Worm (Caenorhabditis elegans) whole organism, late embryonic: ENCODE results near the gene F13E6.1.

ENCODE experiments used
- F13H6.1 ChIP-seq: sonication (generic microtip); optimal IDR thresholded peaks from 2 replicates; lab custom pipeline; 2016; ENCODE audit warnings: missing genetic modification characterization, missing compliant biosample characterization
- K09A11.1 ChIP-seq: sonication (generic microtip); optimal IDR thresholded peaks from 2 replicates; lab custom pipeline; 2017; ENCODE audit warnings: antibody characterized with exemption, mild to moderate bottlenecking, missing genetic modification characterization, missing compliant biosample characterization; ENCODE audit not compliant: insufficient read depth
- T23F11.4 ChIP-seq: fragments of 200-800 bp; sonication (Bioruptor generic); optimal IDR thresholded peaks from 2 replicates; lab custom pipeline; 2018; ENCODE audit warnings: mild to moderate bottlenecking, missing genetic modification characterization, missing compliant biosample characterization
- ama-1 ChIP-seq: fragments of 150-350 bp; optimal IDR thresholded peaks from 2 replicates; lab custom pipeline; 2014
- ceh-19 ChIP-seq: fragments of 200-800 bp; sonication (Bioruptor generic); optimal IDR thresholded peaks from 2 replicates; lab custom pipeline; 2018; ENCODE audit warnings: mild to moderate bottlenecking, missing genetic modification characterization, missing compliant biosample characterization
- ceh-34 ChIP-seq: sonication (generic microtip); optimal IDR thresholded peaks from 2 replicates; lab custom pipeline; 2016; ENCODE audit warnings: mild to moderate bottlenecking, missing genetic modification characterization, missing compliant biosample characterization
- ceh-45 ChIP-seq: fragments of 200-800 bp; sonication (Bioruptor generic); IDR thresholded peaks from 2 replicates; pipeline ENCODE4 v1.3.6; 2022; ENCODE audit warnings: missing genetic modification reagents, missing genetic modification characterization, missing compliant biosample characterization
- ceh-9 ChIP-seq: sonication (generic microtip); optimal IDR thresholded peaks from 2 replicates; lab custom pipeline; 2016; ENCODE audit warnings: mild to moderate bottlenecking, missing genetic modification characterization, inconsistent platforms, missing compliant biosample characterization
- che-1 ChIP-seq: sonication (generic microtip); optimal IDR thresholded peaks from 2 replicates; lab custom pipeline; 2016; ENCODE audit warnings: mild to moderate bottlenecking, missing genetic modification characterization, missing compliant biosample characterization
- dmd-4 ChIP-seq: sonication (generic microtip); optimal IDR thresholded peaks from 2 replicates; lab custom pipeline; 2016; ENCODE audit warnings: borderline replicate concordance, missing genetic modification characterization, missing compliant biosample characterization
- elt-2 ChIP-seq: sonication (generic microtip); optimal IDR thresholded peaks from 2 replicates; lab custom pipeline; 2016; ENCODE audit warnings: missing genetic modification reagents, missing genetic modification characterization, missing compliant biosample characterization
- elt-4 ChIP-seq: sonication (generic microtip); optimal IDR thresholded peaks from 2 replicates; lab custom pipeline; 2016; ENCODE audit warnings: missing genetic modification characterization, missing compliant biosample characterization
- ets-4 ChIP-seq: sonication (generic microtip); optimal IDR thresholded peaks from 2 replicates; lab custom pipeline; 2016; ENCODE audit warnings: missing genetic modification characterization, missing compliant biosample characterization
- fkh-10 ChIP-seq: fragments of 150-350 bp; optimal IDR thresholded peaks from 2 replicates; lab custom pipeline; 2014; ENCODE audit warnings: missing biosample characterization, missing genetic modification reagents, missing genetic modification characterization
- fkh-6 ChIP-seq: sonication (generic microtip); optimal IDR thresholded peaks from 2 replicates; lab custom pipeline; 2016; ENCODE audit warnings: missing genetic modification characterization, missing compliant biosample characterization
- gmeb-2 ChIP-seq: sonication (generic microtip); optimal IDR thresholded peaks from 2 replicates; lab custom pipeline; 2016; ENCODE audit warnings: missing genetic modification characterization, inconsistent platforms, missing compliant biosample characterization
- hlh-13 ChIP-seq: fragments of 200-800 bp; sonication (Bioruptor generic); optimal IDR thresholded peaks from 2 replicates; lab custom pipeline; 2018; ENCODE audit warnings: mild to moderate bottlenecking, missing genetic modification characterization, missing compliant biosample characterization
- hlh-15 ChIP-seq: sonication (generic microtip); optimal IDR thresholded peaks from 2 replicates; lab custom pipeline; 2016; ENCODE audit warnings: missing genetic modification characterization, missing compliant biosample characterization
- hlh-8 ChIP-seq: sonication (generic microtip); optimal IDR thresholded peaks from 2 replicates; lab custom pipeline; 2016; ENCODE audit warnings: missing genotype, missing genetic modification characterization, missing compliant biosample characterization
- madf-2 ChIP-seq: sonication (generic microtip); optimal IDR thresholded peaks from 2 replicates; lab custom pipeline; 2017; ENCODE audit warnings: missing genetic modification characterization, missing compliant biosample characterization
- nhr-11 ChIP-seq: fragments of 150-350 bp; optimal IDR thresholded peaks from 2 replicates; lab custom pipeline; 2014; ENCODE audit warnings: missing biosample characterization, missing genetic modification characterization
- npax-4 ChIP-seq: sonication (generic microtip); optimal IDR thresholded peaks from 2 replicates; lab custom pipeline; 2016; ENCODE audit warnings: missing genetic modification characterization, missing compliant biosample characterization
- pag-3 ChIP-seq: sonication (generic microtip); optimal IDR thresholded peaks from 2 replicates; lab custom pipeline; 2016; ENCODE audit warnings: missing compliant biosample characterization, missing genetic modification characterization, borderline replicate concordance
- pat-9 ChIP-seq: fragments of 200-800 bp; sonication (Bioruptor generic); optimal IDR thresholded peaks from 2 replicates; lab custom pipeline; 2018; ENCODE audit warnings: mild to moderate bottlenecking, missing genetic modification characterization, moderate library complexity, missing compliant biosample characterization
- pha-2 ChIP-seq: sonication (generic microtip); optimal IDR thresholded peaks from 2 replicates; lab custom pipeline; 2017; ENCODE audit warnings: mild to moderate bottlenecking, missing genetic modification characterization, missing compliant biosample characterization
- pros-1 ChIP-seq: fragments of 150-350 bp; optimal IDR thresholded peaks from 2 replicates; lab custom pipeline; 2014; ENCODE audit warnings: missing biosample characterization, missing genetic modification reagents, missing genetic modification characterization
- rnt-1 ChIP-seq: sonication (generic microtip); optimal IDR thresholded peaks from 2 replicates; lab custom pipeline; 2016; ENCODE audit warnings: missing genetic modification characterization, missing compliant biosample characterization
- sdc-2 ChIP-seq: sonication (generic microtip); optimal IDR thresholded peaks from 2 replicates; lab custom pipeline; 2016; ENCODE audit warnings: missing genotype, missing genetic modification characterization, missing compliant biosample characterization
- sox-2 ChIP-seq: fragments of 200-800 bp; sonication (Bioruptor generic); IDR thresholded peaks from 2 replicates; pipeline ENCODE4 v1.3.6; 2022; ENCODE audit warnings: missing genetic modification reagents, missing genetic modification characterization, missing compliant biosample characterization
- sox-4 ChIP-seq: sonication (generic microtip); optimal IDR thresholded peaks from 2 replicates; lab custom pipeline; 2017; ENCODE audit warnings: mild to moderate bottlenecking, missing genetic modification characterization, inconsistent platforms, missing compliant biosample characterization
- syd-9 ChIP-seq: sonication (generic microtip); optimal IDR thresholded peaks from 2 replicates; lab custom pipeline; 2016; ENCODE audit warnings: mild to moderate bottlenecking, missing genetic modification characterization, moderate library complexity, missing compliant biosample characterization
- tbx-2 ChIP-seq: sonication (generic microtip); optimal IDR thresholded peaks from 2 replicates; lab custom pipeline; 2016; ENCODE audit warnings: missing genetic modification characterization, missing compliant biosample characterization
- tbx-7 ChIP-seq: sonication (generic microtip); optimal IDR thresholded peaks from 2 replicates; lab custom pipeline; 2016; ENCODE audit warnings: missing genotype, missing genetic modification characterization, missing compliant biosample characterization
- ttx-3 ChIP-seq: sonication (generic microtip); optimal IDR thresholded peaks from 2 replicates; lab custom pipeline; 2016; ENCODE audit warnings: missing genetic modification reagents, missing genetic modification characterization, missing compliant biosample characterization
- unc-42 ChIP-seq: sonication (generic microtip); optimal IDR thresholded peaks from 2 replicates; lab custom pipeline; 2016; ENCODE audit warnings: missing genotype, missing genetic modification characterization, missing compliant biosample characterization
- unc-86 ChIP-seq: sonication (generic microtip); optimal IDR thresholded peaks from 2 replicates; lab custom pipeline; 2016; ENCODE audit warnings: missing genetic modification characterization, missing compliant biosample characterization
- zip-5 ChIP-seq: sonication (generic microtip); optimal IDR thresholded peaks from 2 replicates; lab custom pipeline; 2016; ENCODE audit warnings: missing genetic modification characterization, missing compliant biosample characterization
- ztf-16 ChIP-seq: sonication (generic microtip); optimal IDR thresholded peaks from 2 replicates; lab custom pipeline; 2017; ENCODE audit warnings: missing genetic modification characterization, missing compliant biosample characterization

F13E6.1 gene

DNA sequence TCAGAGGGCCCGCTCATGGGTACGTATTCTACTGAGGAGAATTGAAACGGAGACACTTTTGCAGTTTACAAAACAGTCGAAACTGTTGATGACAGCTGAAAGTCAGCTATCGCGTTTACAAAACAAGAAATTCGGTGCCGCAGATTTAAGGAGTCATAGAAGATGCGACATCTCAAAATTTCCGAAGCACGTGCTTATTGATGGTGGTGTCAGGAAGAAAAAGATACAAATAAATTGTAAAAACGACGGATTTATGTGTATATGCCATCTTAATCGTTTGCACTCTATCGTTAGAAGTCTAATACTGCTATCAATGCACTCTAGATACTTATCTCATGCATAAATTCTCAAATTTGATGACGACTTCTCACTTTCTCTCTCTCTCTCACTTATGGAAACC is 2.7 kb downstream of the F13E6.1 start, which contains the start of gene F13E6.2:
TSS of gene F13E6.2 (minus strand) at position 101 of the 400 bp plus-strand sequence.
- TF ChIP-seq fkh-6 (tag; lab: Kevin White, UChicago) (no peak), rnt-1 (no peak), gmeb-2 (tag; lab: Kevin White, UChicago) (no peak)

DNA sequence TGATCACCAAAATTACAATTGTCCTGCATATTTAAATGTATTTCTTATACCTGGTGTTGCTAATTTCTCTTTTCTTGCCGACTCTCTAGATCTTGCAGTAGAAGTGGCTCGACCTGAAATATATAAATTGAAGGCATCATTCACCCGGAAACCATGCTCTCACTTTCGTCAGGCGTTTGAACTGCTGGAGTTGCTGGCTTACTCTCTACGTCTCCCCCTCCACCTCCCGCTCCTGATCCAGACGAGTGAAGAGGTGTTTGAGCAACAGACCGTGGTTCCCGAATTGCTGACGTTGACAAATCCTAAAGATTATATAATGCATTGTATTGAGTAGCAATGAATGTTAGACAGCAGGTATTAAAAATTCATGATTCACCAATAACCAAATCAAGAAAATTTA is 6.7 kb downstream of the F13E6.1 start:
- no peak for TF ChIP-seq tbx-7 (tag; lab: Kevin White, UChicago)
- no peak for TF ChIP-seq zip-5 (tag; lab: Kevin White, UChicago)
- TF ChIP-seq fkh-10 (GFP tag; lab: Kevin White, UChicago) = no peak
- TF ChIP-seq ceh-45 = no peak

DNA sequence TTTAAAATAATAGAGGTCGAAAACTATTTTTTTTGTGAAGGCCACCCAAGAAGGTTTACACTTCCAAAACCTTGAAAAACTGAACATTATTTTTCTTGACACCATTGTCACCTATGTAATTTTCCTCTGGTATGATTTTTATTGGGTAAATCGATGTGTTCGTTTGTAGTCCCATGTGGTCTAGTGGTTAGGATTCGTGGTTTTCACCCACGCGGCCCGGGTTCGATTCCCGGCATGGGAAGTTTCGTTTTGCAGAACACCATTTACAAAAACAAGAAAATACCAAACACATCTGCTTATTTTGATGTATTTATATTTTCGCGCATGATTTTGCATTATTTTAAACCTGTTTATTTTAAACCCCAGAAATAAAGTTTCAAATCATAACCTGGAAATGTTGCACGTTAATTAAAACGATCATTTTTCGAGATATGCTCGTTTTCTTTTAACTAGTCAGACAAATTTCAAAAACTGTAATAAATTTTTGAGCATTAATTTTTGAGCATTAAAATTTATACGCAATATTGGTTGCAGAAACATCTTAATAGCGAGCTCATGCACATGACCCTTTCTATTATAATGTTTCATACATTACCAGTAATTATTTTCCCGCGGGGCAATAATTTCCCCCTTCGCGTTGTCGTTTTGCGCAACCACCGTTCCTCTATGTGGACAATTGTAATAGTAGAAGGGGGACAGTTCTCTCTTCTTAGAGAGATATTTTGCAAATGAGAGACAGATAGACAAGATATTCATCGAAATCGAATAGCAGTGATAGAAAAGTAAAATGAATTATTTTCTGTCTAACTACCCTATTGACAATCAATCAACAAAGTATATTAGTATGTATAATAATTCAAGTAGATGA is 9.3 kb downstream of the F13E6.1 start:
- no peak for TF ChIP-seq unc-86 (tag; lab: Kevin White, UChicago)
- peak; percentile 97 for TF ChIP-seq sdc-2 (tag; lab: Kevin White, UChicago)

DNA sequence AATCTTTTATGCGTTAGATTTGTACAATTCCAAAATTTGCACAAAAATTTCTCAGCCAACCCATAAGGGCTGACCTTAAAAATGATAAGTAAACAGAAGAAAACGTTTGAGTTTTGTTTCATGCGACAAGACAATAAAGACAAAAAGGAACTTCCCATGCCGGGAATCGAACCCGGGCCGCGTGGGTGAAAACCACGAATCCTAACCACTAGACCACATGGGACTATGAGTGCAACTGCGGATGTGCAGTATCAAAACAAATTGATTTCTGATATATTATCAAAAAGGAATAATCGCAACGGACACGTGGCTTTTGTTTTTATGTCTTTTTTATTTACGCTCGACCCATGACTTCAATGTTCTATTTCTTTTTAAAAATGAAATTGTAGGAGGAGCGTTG is 10.0 kb downstream of the F13E6.1 start:
- TF ChIP-seq ttx-3 (tag; lab: Kevin White, UChicago) (no peak), ztf-16 (tag; lab: Kevin White, UChicago) (no peak), che-1 (tag; lab: Kevin White, UChicago) (no peak), ceh-9 (tag; lab: Kevin White, UChicago) (no peak), sox-4 (no peak), madf-2 (tag; lab: Kevin White, UChicago) (no peak), hlh-8 (tag; lab: Kevin White, UChicago) (no peak), sdc-2 (tag; lab: Kevin White, UChicago) (no peak), unc-42 (no peak), nhr-11 (tag; lab: Kevin White, UChicago) (no peak), fkh-6 (tag; lab: Kevin White, UChicago) (no peak), syd-9 (tag; lab: Kevin White, UChicago) (no peak), tbx-7 (tag; lab: Kevin White, UChicago) (no peak), tbx-2 (tag; lab: Kevin White, UChicago) (no peak), hlh-15 (tag; lab: Kevin White, UChicago) (no peak), ceh-34 (tag; lab: Kevin White, UChicago) (no peak), T23F11.4 (GFP tag; lab: Kevin White, UChicago) (no peak), unc-86 (tag; lab: Kevin White, UChicago) (no peak), hlh-13 (GFP tag; lab: Kevin White, UChicago) (no peak)

DNA sequence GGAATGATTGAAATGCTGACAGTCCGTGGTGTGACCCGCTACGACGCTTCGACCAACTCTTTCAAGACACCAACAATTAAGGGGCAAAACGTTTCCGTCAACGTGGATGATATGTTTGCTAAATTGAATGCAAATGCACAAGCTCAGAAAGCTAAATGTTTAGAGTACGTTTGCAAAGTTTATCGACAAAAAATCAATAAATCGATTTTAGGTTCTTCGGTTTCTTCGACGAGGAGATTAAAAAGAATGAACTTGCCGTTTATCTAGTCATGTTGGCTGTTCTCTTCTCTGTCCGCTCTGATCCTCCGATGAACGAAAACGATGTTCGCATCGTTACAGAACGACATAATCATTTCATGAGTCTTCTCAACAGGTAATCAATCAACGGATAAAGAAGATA is 12.2 kb downstream of the F13E6.1 start:
- TF ChIP-seq madf-2 (tag; lab: Kevin White, UChicago) = no peak
- no peak for TF ChIP-seq ceh-34 (tag; lab: Kevin White, UChicago)
- no peak for TF ChIP-seq elt-2 (tag; lab: Kevin White, UChicago)
- TF ChIP-seq elt-4 (tag; lab: Kevin White, UChicago) = no peak
- no peak for TF ChIP-seq ama-1
- no peak for TF ChIP-seq pha-2
- no peak for TF ChIP-seq T23F11.4 (GFP tag; lab: Kevin White, UChicago)
- TF ChIP-seq ceh-19 (GFP tag; lab: Kevin White, UChicago) = no peak

DNA sequence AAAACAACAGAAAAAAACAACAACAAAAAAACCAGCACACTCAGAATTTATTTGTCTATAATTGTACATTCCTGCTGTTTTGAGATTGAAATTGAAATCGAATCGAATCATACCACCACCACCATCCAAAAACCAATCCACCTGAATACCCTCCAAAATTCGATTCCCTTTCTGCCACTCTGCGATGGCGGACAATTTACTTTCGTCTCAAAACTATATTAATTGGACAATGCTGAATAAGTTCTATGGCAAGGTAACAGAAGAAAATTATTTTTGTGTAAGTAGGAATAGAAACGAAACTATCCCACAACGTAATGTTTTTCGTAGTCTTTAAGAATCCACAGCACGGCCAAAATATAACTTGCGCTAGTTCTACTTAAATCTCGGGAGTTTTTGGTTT is 17.4 kb downstream of the F13E6.1 start:
- TF ChIP-seq pag-3 (tag; lab: Kevin White, UChicago) = no peak
- TF ChIP-seq sox-2 (GFP tag; lab: Robert Waterston, UW) = no peak
- TF ChIP-seq ets-4 (tag; lab: Kevin White, UChicago) = no peak
- TF ChIP-seq syd-9 (tag; lab: Kevin White, UChicago) = no peak
- TF ChIP-seq pat-9 = no peak
- no peak for TF ChIP-seq nhr-11 (tag; lab: Kevin White, UChicago)
- no peak for TF ChIP-seq unc-42
- no peak for TF ChIP-seq ceh-9 (tag; lab: Kevin White, UChicago)
- no peak for TF ChIP-seq pha-2
- no peak for TF ChIP-seq F13H6.1 (tag; lab: Kevin White, UChicago)
- no peak for TF ChIP-seq fkh-10 (GFP tag; lab: Kevin White, UChicago)
- no peak for TF ChIP-seq dmd-4 (tag; lab: Kevin White, UChicago)
- no peak for TF ChIP-seq K09A11.1 (tag; lab: Kevin White, UChicago)
- TF ChIP-seq ztf-16 (tag; lab: Kevin White, UChicago) = no peak
- TF ChIP-seq unc-86 (tag; lab: Kevin White, UChicago) = no peak
- no peak for TF ChIP-seq ama-1
- no peak for TF ChIP-seq sdc-2 (tag; lab: Kevin White, UChicago)
- no peak for TF ChIP-seq npax-4
- no peak for TF ChIP-seq pros-1
